Fruit fly (Drosophila melanogaster) whole organism, adult: Measurements from ENCODE around the gene Lip2.

ENCODE experiments used
- CG11617 ChIP-seq: fragments of 200-800 bp; sonication (Bioruptor generic); optimal IDR thresholded peaks from 2 replicates; lab custom pipeline; 2017; ENCODE audit warnings: mild to moderate bottlenecking, missing biosample characterization, missing genetic modification reagents, missing genetic modification characterization
- CG12768 ChIP-seq: fragments of 200-800 bp; sonication (Bioruptor generic); optimal IDR thresholded peaks from 2 replicates; lab custom pipeline; 2017; ENCODE audit warnings: missing biosample characterization, missing genetic modification characterization, mild to moderate bottlenecking, moderate library complexity, missing genetic modification reagents
- CG14711 ChIP-seq: fragments of 200-800 bp; sonication (Bioruptor generic); optimal IDR thresholded peaks from 2 replicates; lab custom pipeline; 2018; ENCODE audit warnings: missing biosample characterization, mild to moderate bottlenecking, missing genetic modification characterization, moderate library complexity
- CG1620 ChIP-seq: fragments of 200-800 bp; sonication (Bioruptor generic); optimal IDR thresholded peaks from 2 replicates; lab custom pipeline; 2016; ENCODE audit warnings: missing biosample characterization, missing genetic modification characterization
- CG33017 ChIP-seq: fragments of 200-800 bp; sonication (Bioruptor generic); optimal IDR thresholded peaks from 2 replicates; lab custom pipeline; 2018; ENCODE audit warnings: missing biosample characterization, mild to moderate bottlenecking, missing genetic modification characterization, moderate library complexity
- CG5204 ChIP-seq: fragments of 200-800 bp; sonication (Bioruptor generic); optimal IDR thresholded peaks from 2 replicates; lab custom pipeline; 2016; ENCODE audit warnings: missing biosample characterization, missing genetic modification characterization
- CG7045 ChIP-seq: fragments of 200-800 bp; sonication (Bioruptor generic); optimal IDR thresholded peaks from 2 replicates; lab custom pipeline; 2017; ENCODE audit warnings: missing biosample characterization, mild to moderate bottlenecking, missing genetic modification characterization
- CG7101 ChIP-seq: fragments of 200-800 bp; sonication (Bioruptor generic); optimal IDR thresholded peaks from 2 replicates; lab custom pipeline; 2018; ENCODE audit warnings: missing biosample characterization, mild to moderate bottlenecking, missing genetic modification characterization, moderate library complexity
- Clk ChIP-seq: fragments of 200-800 bp; sonication (Bioruptor generic); optimal IDR thresholded peaks from 2 replicates; lab custom pipeline; 2017; ENCODE audit warnings: missing biosample characterization, missing genetic modification characterization
- Crg-1 ChIP-seq: fragments of 200-800 bp; sonication (Bioruptor generic); optimal IDR thresholded peaks from 2 replicates; lab custom pipeline; 2016; ENCODE audit warnings: missing biosample characterization, missing genetic modification characterization
- Hr96 ChIP-seq: fragments of 200-800 bp; sonication (Bioruptor generic); optimal IDR thresholded peaks from 2 replicates; lab custom pipeline; 2016; ENCODE audit warnings: missing biosample characterization, missing genetic modification characterization
- Mnt ChIP-seq: fragments of 200-800 bp; sonication (Bioruptor generic); optimal IDR thresholded peaks from 2 replicates; lab custom pipeline; 2016; ENCODE audit warnings: missing biosample characterization, mild to moderate bottlenecking, missing genetic modification characterization
- bab1 ChIP-seq: fragments of 200-800 bp; sonication (Bioruptor generic); optimal IDR thresholded peaks from 3 replicates; lab custom pipeline; 2019; ENCODE audit warnings: missing biosample characterization, mild to moderate bottlenecking, missing genetic modification characterization, moderate library complexity
- cic ChIP-seq: fragments of 200-800 bp; sonication (Bioruptor generic); optimal IDR thresholded peaks from 2 replicates; lab custom pipeline; 2017; ENCODE audit warnings: missing biosample characterization, mild to moderate bottlenecking, missing genetic modification characterization, moderate library complexity
- cnc ChIP-seq, 2 experiments: fragments of >200 bp; optimal IDR thresholded peaks; 2 replicates each; lab custom pipeline; 2017
- kay ChIP-seq: fragments of 200-800 bp; sonication (Bioruptor generic); peaks from one replicate; lab custom pipeline; 2016; ENCODE audit warnings: missing biosample characterization, missing genetic modification characterization, borderline replicate concordance
- ovo ChIP-seq: fragments of 200-800 bp; sonication (Bioruptor generic); optimal IDR thresholded peaks from 2 replicates; lab custom pipeline; 2016; ENCODE audit warnings: missing biosample characterization, missing genetic modification characterization
- pad ChIP-seq: fragments of 200-800 bp; sonication (Bioruptor generic); optimal IDR thresholded peaks from 3 replicates; lab custom pipeline; 2017; ENCODE audit warnings: missing biosample characterization, missing genetic modification characterization, mild to moderate bottlenecking, moderate library complexity, missing genetic modification reagents
- tj ChIP-seq: fragments of 200-800 bp; sonication (Bioruptor generic); optimal IDR thresholded peaks from 3 replicates; lab custom pipeline; 2017; ENCODE audit warnings: missing biosample characterization, mild to moderate bottlenecking, missing genetic modification characterization, moderate library complexity
- toe ChIP-seq: fragments of 200-800 bp; sonication (Bioruptor generic); optimal IDR thresholded peaks from 2 replicates; lab custom pipeline; 2016; ENCODE audit warnings: missing biosample characterization, missing genetic modification characterization

Gene Lip2

DNA sequence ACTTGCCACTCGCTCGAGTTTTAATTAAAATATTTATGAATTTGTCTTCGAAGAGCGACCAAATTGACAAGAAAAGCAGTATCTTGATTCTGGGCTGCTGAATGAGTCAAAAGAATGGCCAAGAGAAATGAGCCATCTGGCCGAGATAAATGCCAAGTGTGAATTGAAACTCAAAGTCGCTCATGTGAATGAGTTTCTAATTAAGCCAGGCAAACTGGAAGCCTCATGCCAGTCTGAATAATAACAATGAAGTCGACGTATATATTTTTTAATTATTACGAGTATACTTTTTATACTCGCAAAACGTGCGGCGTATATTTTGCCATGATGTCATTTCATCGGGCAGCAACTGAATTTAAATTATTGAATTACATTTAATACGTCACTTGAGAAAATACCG is at the start of gene Lip2:
Gene Lip2, minus strand, starts transcription at position 101 of the 400 bp plus-strand sequence.
- no peak for TF ChIP-seq CG7101 (tag; lab: Kevin White, UChicago)
- no peak for TF ChIP-seq ovo (GFP tag; lab: Kevin White, UChicago)
- TF ChIP-seq CG12768 (GFP tag; lab: Kevin White, UChicago), result no peak
- TF ChIP-seq tj (GFP tag; lab: Kevin White, UChicago), result no peak
- TF ChIP-seq Clk (GFP tag; lab: Kevin White, UChicago), result no peak
- TF ChIP-seq kay (GFP tag; lab: Kevin White, UChicago), result peak; percentile 17
- TF ChIP-seq CG11617 (GFP tag; lab: Kevin White, UChicago), result no peak

DNA sequence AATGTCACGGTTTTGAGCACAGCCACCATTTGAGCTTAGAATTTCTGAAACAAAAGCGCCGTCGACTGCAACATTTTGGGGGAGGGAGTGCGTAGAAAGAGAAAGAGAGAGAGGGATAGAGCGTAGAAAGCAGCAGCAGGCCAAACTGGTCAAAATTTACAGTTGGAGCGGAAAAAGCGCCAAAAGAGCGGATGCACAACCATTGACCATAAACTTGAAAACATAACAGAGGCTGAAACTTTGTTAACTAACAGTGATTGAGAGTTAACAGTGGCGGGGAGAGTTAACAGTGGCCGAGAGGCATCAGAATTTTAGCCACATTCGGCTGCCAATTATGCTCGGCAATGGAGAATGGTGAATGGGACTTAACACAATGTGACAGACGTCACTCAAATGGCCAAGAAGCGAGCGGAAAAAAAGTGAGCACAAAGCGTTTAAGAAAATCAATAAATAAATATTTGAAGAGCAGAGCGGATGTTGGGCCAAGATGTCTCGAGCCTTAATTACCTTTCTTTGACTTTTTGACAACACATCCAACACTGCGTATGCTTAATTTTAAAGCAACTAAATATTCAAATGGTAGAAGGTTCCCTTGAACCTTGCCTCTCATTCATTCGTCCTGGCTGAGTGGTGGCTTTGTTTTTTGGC is 47.9 kb upstream of the Lip2 start:
- TF ChIP-seq Mnt (GFP tag; lab: Kevin White, UChicago), result no peak

DNA sequence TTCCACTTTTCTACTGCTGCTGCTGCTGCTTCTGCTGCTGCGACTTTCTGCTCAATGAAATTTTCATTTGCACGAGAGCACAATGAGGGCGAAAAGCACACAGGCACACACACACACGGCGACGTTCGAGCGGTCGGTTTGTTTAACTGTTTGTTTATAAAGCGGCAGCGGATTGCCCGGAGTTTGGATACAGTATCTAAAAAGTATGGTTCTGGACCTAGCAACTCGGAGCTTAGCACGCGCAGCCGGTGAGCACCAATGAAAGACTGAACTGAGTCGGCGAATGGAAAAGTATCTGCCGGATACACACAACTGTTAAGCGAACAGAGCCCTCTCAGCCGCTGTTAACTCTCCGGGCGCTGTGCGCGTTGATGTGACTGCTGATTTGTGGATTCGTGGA is 46.8 kb upstream of the Lip2 start, which contains the start of gene CG17124:
Gene CG17124, minus strand, starts transcription at position 277 of the 400 bp plus-strand sequence.
- TF ChIP-seq Mnt (GFP tag; lab: Kevin White, UChicago), result peak; percentile 63
- TF ChIP-seq cic (GFP tag; lab: Kevin White, UChicago), result peak; percentile 50
- peak; percentile 66 for TF ChIP-seq CG33017 (tag; lab: Kevin White, UChicago)
- TF ChIP-seq CG7101 (tag; lab: Kevin White, UChicago), result peak; percentile 48
- peak; percentile 23 for TF ChIP-seq CG7045 (GFP tag; lab: Kevin White, UChicago)
- peak; percentile 38 for TF ChIP-seq Hr96 (GFP tag; lab: Kevin White, UChicago)
- no peak for TF ChIP-seq cnc (optimal IDR thresholded peaks at IDR 0.05; lab: Kevin White, UChicago)
- no peak for TF ChIP-seq Clk (GFP tag; lab: Kevin White, UChicago)
- no peak for TF ChIP-seq CG14711 (tag; lab: Kevin White, UChicago)
- TF ChIP-seq ovo (GFP tag; lab: Kevin White, UChicago), result no peak
- no peak for TF ChIP-seq CG1620 (GFP tag; lab: Kevin White, UChicago)
- no peak for TF ChIP-seq toe
- peak; percentile 38 for TF ChIP-seq tj (GFP tag; lab: Kevin White, UChicago)
- TF ChIP-seq CG5204 (GFP tag; lab: Kevin White, UChicago), result no peak
- TF ChIP-seq CG12768 (GFP tag; lab: Kevin White, UChicago), result peak; percentile 75
- TF ChIP-seq bab1, result peak; percentile 26
- peak; percentile 7 for TF ChIP-seq CG11617 (GFP tag; lab: Kevin White, UChicago)
- TF ChIP-seq kay (GFP tag; lab: Kevin White, UChicago), result no peak
- TF ChIP-seq pad, result no peak
- no peak for TF ChIP-seq Crg-1

DNA sequence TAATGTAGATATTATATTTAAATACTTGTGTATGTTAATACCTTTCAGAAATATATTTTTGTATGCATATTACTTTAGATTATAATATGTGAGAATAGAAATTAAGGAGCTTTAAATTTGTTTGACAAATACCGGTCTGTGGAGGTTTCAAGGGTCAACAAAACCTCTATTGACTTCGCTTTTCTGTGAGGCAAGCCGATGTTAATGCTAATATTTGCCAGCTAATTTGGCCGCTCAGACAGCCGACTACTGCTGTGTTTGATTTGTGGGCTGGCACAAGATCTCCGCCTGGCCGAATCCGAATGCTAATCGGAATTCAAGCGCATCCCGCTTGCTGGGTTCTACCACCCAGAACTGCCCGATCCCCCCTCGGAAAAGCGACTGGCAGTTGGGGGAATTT is 45.3 kb upstream of the Lip2 start:
- no peak for TF ChIP-seq toe

DNA sequence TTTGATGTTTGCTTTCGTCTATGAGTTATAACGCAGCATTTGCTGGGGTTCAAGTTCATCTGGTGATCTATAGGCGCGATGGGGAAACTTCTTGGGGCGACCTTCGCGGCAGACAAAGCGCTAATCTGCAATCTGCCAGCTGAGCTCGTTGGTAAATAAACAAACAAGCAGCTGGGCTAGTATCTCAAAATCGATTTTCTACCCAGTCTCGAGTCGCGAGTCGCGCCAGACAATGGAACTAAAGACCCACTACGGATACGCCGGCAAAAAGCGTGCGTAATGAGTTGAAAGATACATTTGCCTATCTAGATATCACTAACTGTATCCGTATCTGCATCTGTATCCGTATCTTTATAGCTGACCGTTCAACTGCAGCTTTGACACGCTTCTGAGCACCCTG is 44.4 kb upstream of the Lip2 start:
- TF ChIP-seq Hr96 (GFP tag; lab: Kevin White, UChicago) (no peak), cnc (optimal IDR thresholded peaks at IDR 0.05; lab: Kevin White, UChicago) (no peak), toe (no peak), CG11617 (GFP tag; lab: Kevin White, UChicago) (no peak), pad (no peak), CG5204 (GFP tag; lab: Kevin White, UChicago) (no peak), CG14711 (tag; lab: Kevin White, UChicago) (no peak), CG33017 (tag; lab: Kevin White, UChicago) (no peak), Mnt (GFP tag; lab: Kevin White, UChicago) (no peak), kay (GFP tag; lab: Kevin White, UChicago) (no peak), ovo (GFP tag; lab: Kevin White, UChicago) (no peak), bab1 (no peak), Clk (GFP tag; lab: Kevin White, UChicago) (no peak), CG12768 (GFP tag; lab: Kevin White, UChicago) (no peak), CG1620 (GFP tag; lab: Kevin White, UChicago) (no peak), CG7101 (tag; lab: Kevin White, UChicago) (no peak), Crg-1 (no peak)

DNA sequence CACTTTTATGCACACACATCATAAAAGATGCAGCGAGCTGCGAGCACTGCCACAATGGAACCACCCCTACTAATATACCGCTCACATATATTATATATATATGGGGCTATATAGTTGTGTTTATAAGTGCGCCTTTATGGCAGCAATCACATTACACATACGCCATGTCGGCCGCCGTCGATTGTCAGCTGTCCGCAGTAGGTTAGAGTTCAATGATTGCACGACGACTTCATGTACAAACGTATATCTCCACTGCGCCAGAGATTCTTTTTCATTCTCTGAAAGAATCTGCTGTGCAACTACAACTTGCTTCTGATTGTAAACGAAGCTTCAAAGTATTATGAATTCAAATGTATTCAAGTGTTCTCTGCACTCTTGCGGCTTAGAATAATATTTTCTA is 43.4 kb upstream of the Lip2 start:
- TF ChIP-seq CG33017 (tag; lab: Kevin White, UChicago) (no peak), tj (GFP tag; lab: Kevin White, UChicago) (peak; percentile 2)

DNA sequence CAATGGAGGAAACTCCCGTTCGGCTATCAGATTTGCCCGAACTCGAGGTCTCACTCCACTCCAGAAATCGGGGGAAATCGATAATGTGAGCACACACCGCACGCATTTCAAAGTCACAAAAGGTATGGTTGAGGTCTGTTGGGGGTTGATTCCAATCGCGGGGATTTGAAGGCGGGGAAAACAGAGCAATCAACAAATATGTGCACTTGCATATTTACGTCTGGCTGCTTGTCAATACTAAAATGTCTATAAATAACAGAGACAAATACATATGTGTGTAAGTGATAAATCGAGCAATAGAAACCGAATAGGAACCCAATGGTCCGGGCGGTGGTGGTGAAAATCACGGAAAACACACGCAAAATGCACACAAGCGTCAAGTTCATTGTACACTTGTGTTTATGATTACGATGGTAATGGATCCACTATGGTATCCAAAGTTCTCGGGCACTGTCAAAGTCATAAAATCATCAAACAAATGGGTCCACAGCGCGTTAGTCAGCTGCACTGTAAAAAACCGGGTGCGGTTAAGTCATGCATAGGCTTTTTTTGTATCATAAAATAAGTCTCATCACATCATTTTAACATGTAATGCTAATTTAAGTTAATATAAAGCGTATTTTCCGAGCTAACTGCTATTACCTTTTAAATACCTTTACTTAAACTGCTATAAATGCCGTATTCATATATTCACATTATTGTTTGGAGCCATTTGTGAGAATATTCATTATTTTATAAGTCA is 42.8 kb upstream of the Lip2 start:
- TF ChIP-seq Hr96 (GFP tag; lab: Kevin White, UChicago) (peak; percentile 48), CG11617 (GFP tag; lab: Kevin White, UChicago) (no peak), ovo (GFP tag; lab: Kevin White, UChicago) (peak; percentile 59), Clk (GFP tag; lab: Kevin White, UChicago) (no peak), pad (peak; percentile 41), CG7045 (GFP tag; lab: Kevin White, UChicago) (peak; percentile 19), Mnt (GFP tag; lab: Kevin White, UChicago) (peak; percentile 26), CG14711 (tag; lab: Kevin White, UChicago) (no peak), CG1620 (GFP tag; lab: Kevin White, UChicago) (peak; percentile 9), CG7101 (tag; lab: Kevin White, UChicago) (peak; percentile 67), cnc (optimal IDR thresholded peaks at IDR 0.05; lab: Kevin White, UChicago) (no peak), tj (GFP tag; lab: Kevin White, UChicago) (peak; percentile 31), kay (GFP tag; lab: Kevin White, UChicago) (peak; percentile 55), CG33017 (tag; lab: Kevin White, UChicago) (peak; percentile 47), toe (peak; percentile 34), CG12768 (GFP tag; lab: Kevin White, UChicago) (peak; percentile 35), Crg-1 (peak; percentile 11), cic (GFP tag; lab: Kevin White, UChicago) (peak; percentile 13), CG5204 (GFP tag; lab: Kevin White, UChicago) (peak; percentile 39), bab1 (no peak)
